Worm (Caenorhabditis elegans): ENCODE measurements around the gene scl-18.

The scl-18 gene

DNA sequence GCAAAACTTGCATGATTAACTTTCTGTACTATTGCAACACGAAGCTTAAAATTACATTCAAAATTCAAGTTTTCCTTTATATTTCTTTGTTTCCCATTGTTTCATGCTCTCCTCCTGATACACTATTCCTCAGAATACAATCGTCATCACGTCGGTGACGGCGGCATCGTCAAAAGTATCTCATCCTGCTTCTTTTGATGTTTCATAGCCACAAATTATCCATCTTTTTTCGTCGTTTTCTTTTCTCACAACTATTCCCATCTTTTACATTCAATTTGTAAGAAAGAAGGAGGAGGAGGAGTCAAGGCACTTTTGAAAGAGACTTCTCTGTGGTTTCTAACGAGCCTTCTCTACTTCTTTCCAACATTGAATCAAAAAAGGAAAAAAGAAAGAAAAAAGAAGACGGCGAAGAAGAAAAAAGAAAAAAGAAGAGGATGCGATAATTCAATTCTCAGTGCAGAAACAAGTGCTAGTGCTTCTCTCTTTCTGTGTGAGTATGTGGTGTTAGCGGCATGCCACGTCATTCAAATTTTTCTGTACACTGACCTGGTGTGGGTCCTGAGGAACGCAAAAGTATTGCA, 34.2 kb upstream of the scl-18 start:
- no peak for TF ChIP-seq hmg-4 (GFP tag; optimal IDR thresholded peaks at IDR 0.05)
- no peak for TF ChIP-seq ama-1 (optimal IDR thresholded peaks at IDR 0.05)
- no peak for TF ChIP-seq aly-1 (tag; optimal IDR thresholded peaks at IDR 0.05)
- TF ChIP-seq pes-1 (GFP tag; IDR thresholded peaks at IDR 0.05) = no peak
- TF ChIP-seq tra-4 (tag; optimal IDR thresholded peaks at IDR 0.05) = no peak
- TF ChIP-seq hnd-1 (tag; optimal IDR thresholded peaks at IDR 0.05) = no peak
- no peak for TF ChIP-seq B0310.2 (tag; optimal IDR thresholded peaks at IDR 0.05)
- TF ChIP-seq hmbx-1 (tag; optimal IDR thresholded peaks at IDR 0.05) = no peak
- no peak for TF ChIP-seq tbx-11 (GFP tag; IDR thresholded peaks at IDR 0.05)

DNA sequence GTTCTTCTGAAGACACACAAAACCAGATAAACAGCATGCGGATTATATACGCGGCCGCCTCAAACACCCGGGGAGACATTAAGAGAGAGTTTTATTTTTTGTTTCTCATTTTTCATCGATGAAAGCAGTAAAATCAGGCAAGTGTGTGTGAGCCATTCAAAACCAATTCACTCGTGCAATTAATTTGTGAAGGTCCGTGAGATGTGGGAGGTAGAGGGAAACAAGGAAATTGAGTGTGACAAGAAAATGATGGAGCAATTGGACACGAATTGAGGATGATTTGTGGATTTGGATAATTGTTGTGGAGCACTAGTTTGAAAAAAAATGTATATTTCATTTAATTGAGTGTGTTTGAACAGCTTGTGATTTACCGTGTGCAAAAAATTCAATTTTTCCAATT, 33.6 kb upstream of the scl-18 start:
- TF ChIP-seq ets-7 (tag; optimal IDR thresholded peaks at IDR 0.05) = no peak
- TF ChIP-seq tra-4 (tag; optimal IDR thresholded peaks at IDR 0.05) = no peak
- no peak for TF ChIP-seq hmbx-1 (tag; optimal IDR thresholded peaks at IDR 0.05)
- TF ChIP-seq tbx-37 (GFP tag; conservative IDR thresholded peaks at IDR 0.05) = no peak
- no peak for TF ChIP-seq ama-1 (optimal IDR thresholded peaks at IDR 0.05)
- TF ChIP-seq flt-1 (GFP tag; IDR thresholded peaks at IDR 0.05) = no peak
- TF ChIP-seq sea-1 (GFP tag; conservative IDR thresholded peaks at IDR 0.05) = no peak
- no peak for TF ChIP-seq pes-1 (GFP tag; IDR thresholded peaks at IDR 0.05)
- TF ChIP-seq tbx-11 (GFP tag; IDR thresholded peaks at IDR 0.05) = no peak
- TF ChIP-seq ceh-13 (GFP tag; optimal IDR thresholded peaks at IDR 0.05) = no peak
- TF ChIP-seq aly-1 (tag; optimal IDR thresholded peaks at IDR 0.05) = no peak
- TF ChIP-seq hmg-4 (GFP tag; optimal IDR thresholded peaks at IDR 0.05) = no peak
- TF ChIP-seq F13C5.2 (tag; optimal IDR thresholded peaks at IDR 0.05) = no peak
- TF ChIP-seq ceh-36 (tag; optimal IDR thresholded peaks at IDR 0.05) = no peak

DNA sequence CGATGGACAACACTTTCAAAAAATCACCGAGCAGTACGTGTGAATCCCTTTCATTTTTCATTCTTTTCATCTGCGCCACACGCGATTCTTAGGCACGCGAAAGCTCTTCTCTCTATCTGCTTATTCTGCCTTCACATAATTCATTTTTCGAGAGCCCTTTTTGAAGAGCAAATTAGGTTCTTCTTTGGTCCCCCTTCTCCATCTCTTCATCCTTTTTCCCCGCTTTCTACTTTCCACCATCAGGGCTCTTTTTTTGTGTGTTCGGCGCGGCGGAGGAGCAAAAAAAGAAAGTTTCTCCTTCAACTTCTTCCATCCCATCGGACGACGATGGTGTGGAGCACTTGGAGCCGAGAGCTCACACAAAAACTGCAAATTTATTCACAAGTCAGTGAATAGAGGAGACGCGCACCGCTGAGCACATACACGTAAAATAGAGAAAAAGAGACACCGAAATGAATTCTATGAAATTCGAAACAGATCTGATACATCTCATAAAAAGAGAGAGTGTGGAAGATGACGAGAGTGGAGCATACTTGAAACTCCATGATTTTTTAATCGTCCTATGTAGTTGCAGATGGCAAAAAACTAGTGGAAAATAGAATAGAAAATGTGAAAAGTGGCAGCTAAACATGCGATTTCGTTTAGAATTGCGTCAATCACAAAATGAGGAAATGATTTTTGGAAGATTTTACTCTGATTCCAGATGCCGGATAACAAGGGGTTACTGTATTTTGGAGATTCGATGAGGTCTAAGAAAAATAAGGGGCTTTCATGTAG, 31.0 kb upstream of the scl-18 start:
- no peak for TF ChIP-seq hnd-1 (tag; optimal IDR thresholded peaks at IDR 0.05)
- no peak for TF ChIP-seq ceh-13 (GFP tag; optimal IDR thresholded peaks at IDR 0.05)
- TF ChIP-seq flt-1 (GFP tag; IDR thresholded peaks at IDR 0.05) = no peak
- TF ChIP-seq ceh-36 (tag; optimal IDR thresholded peaks at IDR 0.05) = no peak
- TF ChIP-seq hmg-4 (GFP tag; optimal IDR thresholded peaks at IDR 0.05) = no peak
- TF ChIP-seq tra-4 (tag; optimal IDR thresholded peaks at IDR 0.05) = no peak
- TF ChIP-seq F13C5.2 (tag; optimal IDR thresholded peaks at IDR 0.05) = no peak
- no peak for TF ChIP-seq ets-7 (tag; optimal IDR thresholded peaks at IDR 0.05)
- TF ChIP-seq B0310.2 (tag; optimal IDR thresholded peaks at IDR 0.05) = no peak
- no peak for TF ChIP-seq aly-1 (tag; optimal IDR thresholded peaks at IDR 0.05)
- TF ChIP-seq tbx-37 (GFP tag; conservative IDR thresholded peaks at IDR 0.05) = no peak
- TF ChIP-seq hmbx-1 (tag; optimal IDR thresholded peaks at IDR 0.05) = no peak

ce11 chrIV:11782846-11783245, 28.6 kb upstream of the scl-18 start:
- TF ChIP-seq flt-1 (GFP tag; IDR thresholded peaks at IDR 0.05) (no peak), aly-1 (tag; optimal IDR thresholded peaks at IDR 0.05) (no peak)

DNA sequence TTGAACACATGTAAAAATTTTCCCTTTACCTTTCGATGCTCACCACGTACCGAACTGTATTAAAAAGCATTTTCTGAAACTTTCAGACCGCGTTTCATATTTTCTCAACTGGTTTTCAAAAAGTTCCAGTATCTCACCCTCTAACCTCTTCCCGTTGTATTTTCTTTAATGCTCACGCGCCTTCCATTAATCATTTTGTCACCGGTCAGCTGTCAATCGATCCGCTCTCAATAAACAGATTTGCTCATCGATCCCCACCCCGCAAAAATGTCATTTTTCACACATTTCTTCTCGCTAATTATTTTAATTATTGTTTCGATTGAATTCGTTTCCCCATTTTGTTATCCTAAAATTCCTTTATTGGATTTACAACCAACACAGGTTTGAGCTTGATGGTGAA, 24.8 kb upstream of the scl-18 start, which contains the start of gene lpr-2:
lpr-2 (plus strand) TSS at position 189 of the 400 bp plus-strand sequence.
- TF ChIP-seq sea-1 (GFP tag; conservative IDR thresholded peaks at IDR 0.05) (no peak), hmbx-1 (tag; optimal IDR thresholded peaks at IDR 0.05) (no peak), ama-1 (optimal IDR thresholded peaks at IDR 0.05) (no peak), scrt-1 (GFP tag; IDR thresholded peaks at IDR 0.05) (no peak), F13C5.2 (tag; optimal IDR thresholded peaks at IDR 0.05) (no peak), ceh-13 (GFP tag; optimal IDR thresholded peaks at IDR 0.05) (no peak), tbx-11 (GFP tag; IDR thresholded peaks at IDR 0.05) (no peak), aly-1 (tag; optimal IDR thresholded peaks at IDR 0.05) (no peak), ets-7 (tag; optimal IDR thresholded peaks at IDR 0.05) (no peak), tra-4 (tag; optimal IDR thresholded peaks at IDR 0.05) (no peak), pes-1 (GFP tag; IDR thresholded peaks at IDR 0.05) (no peak)

DNA sequence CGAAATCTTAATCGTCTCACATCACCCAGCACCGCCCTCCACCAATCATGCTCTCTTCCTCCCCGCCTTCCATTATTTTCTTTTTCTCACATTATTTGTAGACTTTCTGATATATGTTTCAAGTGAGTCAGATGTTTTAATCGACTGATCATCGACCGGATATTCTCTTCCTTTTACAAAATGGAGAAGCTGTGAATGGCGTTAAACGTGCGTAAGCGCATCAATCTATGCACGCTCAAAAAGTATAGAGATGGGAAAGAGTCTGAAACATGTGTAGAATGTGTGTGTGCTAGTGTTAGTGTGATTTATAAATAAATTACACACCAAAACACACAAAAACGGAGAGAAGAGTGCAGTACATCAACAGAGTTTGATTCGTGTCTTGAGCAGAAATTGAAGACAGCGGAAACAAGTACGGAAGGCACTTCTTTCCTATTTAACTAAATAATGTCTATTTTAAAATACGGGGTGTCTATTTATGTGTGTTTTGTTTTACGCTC, 22.8 kb upstream of the scl-18 start:
- TF ChIP-seq F13C5.2 (tag; optimal IDR thresholded peaks at IDR 0.05) (no peak), ceh-36 (tag; optimal IDR thresholded peaks at IDR 0.05) (no peak), tbx-37 (GFP tag; conservative IDR thresholded peaks at IDR 0.05) (no peak), hmbx-1 (tag; optimal IDR thresholded peaks at IDR 0.05) (no peak), hnd-1 (tag; optimal IDR thresholded peaks at IDR 0.05) (no peak), scrt-1 (GFP tag; IDR thresholded peaks at IDR 0.05) (no peak), hmg-4 (GFP tag; optimal IDR thresholded peaks at IDR 0.05) (no peak)

DNA sequence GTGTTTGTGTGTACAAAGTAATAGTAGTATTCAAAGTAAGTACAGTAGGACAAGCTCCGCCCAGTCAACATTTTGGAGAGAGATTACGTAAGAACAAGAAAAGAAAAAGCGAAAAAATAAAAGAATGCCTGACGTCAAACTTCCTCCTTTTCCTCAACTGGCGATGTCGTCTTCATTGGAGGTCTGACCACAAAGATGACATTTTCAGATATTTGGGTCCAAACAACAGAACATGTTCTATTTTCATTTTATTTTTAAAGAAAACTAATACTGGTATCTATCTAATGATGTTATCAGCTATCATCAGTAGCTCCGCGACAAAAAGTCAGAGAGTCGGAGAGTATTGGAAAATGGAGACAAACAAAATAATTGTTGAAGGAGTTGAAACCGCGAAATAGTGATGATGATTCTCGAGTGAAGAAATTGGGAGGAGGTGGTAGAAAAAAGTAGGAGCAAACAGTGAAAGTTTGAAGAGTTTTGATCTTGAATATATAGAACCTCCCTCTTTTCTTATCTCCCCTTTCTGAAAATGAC, 19.5 kb upstream of the scl-18 start, which contains the start of gene lips-5:
lips-5 (minus strand) TSS at position 51 of the 534 bp plus-strand sequence.
- TF ChIP-seq flt-1 (GFP tag; IDR thresholded peaks at IDR 0.05) (no peak), ceh-36 (tag; optimal IDR thresholded peaks at IDR 0.05) (no peak), sea-1 (GFP tag; conservative IDR thresholded peaks at IDR 0.05) (no peak), aly-1 (tag; optimal IDR thresholded peaks at IDR 0.05) (no peak), hmbx-1 (tag; optimal IDR thresholded peaks at IDR 0.05) (no peak), tra-4 (tag; optimal IDR thresholded peaks at IDR 0.05) (no peak), ama-1 (optimal IDR thresholded peaks at IDR 0.05) (no peak), tbx-11 (GFP tag; IDR thresholded peaks at IDR 0.05) (no peak), pes-1 (GFP tag; IDR thresholded peaks at IDR 0.05) (no peak), ceh-13 (GFP tag; optimal IDR thresholded peaks at IDR 0.05) (no peak), tbx-37 (GFP tag; conservative IDR thresholded peaks at IDR 0.05) (no peak), F13C5.2 (tag; optimal IDR thresholded peaks at IDR 0.05) (no peak), B0310.2 (tag; optimal IDR thresholded peaks at IDR 0.05) (no peak), ets-7 (tag; optimal IDR thresholded peaks at IDR 0.05) (no peak), hnd-1 (tag; optimal IDR thresholded peaks at IDR 0.05) (no peak), scrt-1 (GFP tag; IDR thresholded peaks at IDR 0.05) (no peak), hmg-4 (GFP tag; optimal IDR thresholded peaks at IDR 0.05) (no peak)
